Fruit fly (Drosophila melanogaster): Measurements from ENCODE around the gene vig.

The vig gene

dm6 chr2L:15057225-15058117 lies 12.6 kb downstream of the vig start, which contains the start of gene ck (continued):
- peak; percentile 46; the same call in 1 of the 2 replicates for TF ChIP-seq CG3847 (GFP tag; IDR thresholded peaks at IDR 0.05)
- no peak for TF ChIP-seq sob (GFP tag; IDR thresholded peaks at IDR 0.05)
- no peak for TF ChIP-seq CG10321 (GFP tag; IDR thresholded peaks at IDR 0.05)
- peak; percentile 70 for TF ChIP-seq kah (GFP tag; optimal IDR thresholded peaks at IDR 0.05)
- no peak for TF ChIP-seq GATAe (GFP tag; conservative IDR thresholded peaks at IDR 0.05)
- no peak for TF ChIP-seq mam (GFP tag; optimal IDR thresholded peaks at IDR 0.05)
- TF ChIP-seq Gug (GFP tag; IDR thresholded peaks at IDR 0.05) = no peak
- TF ChIP-seq Dref (GFP tag; IDR thresholded peaks at IDR 0.05) = peak; percentile 85
- no peak for TF ChIP-seq CG7357 (GFP tag; IDR thresholded peaks at IDR 0.05)
- no peak for TF ChIP-seq bsh (GFP tag; optimal IDR thresholded peaks at IDR 0.05)
- TF ChIP-seq CG11695 (GFP tag; IDR thresholded peaks at IDR 0.05) = no peak
- no peak for TF ChIP-seq ems (GFP tag; optimal IDR thresholded peaks at IDR 0.05)
- TF ChIP-seq sna (GFP tag; IDR thresholded peaks at IDR 0.05; ENCODE audit: partially characterized antibody) = peak; percentile 65
- TF ChIP-seq trh (GFP tag; optimal IDR thresholded peaks at IDR 0.05) = no peak
- TF ChIP-seq btn (GFP tag; optimal IDR thresholded peaks at IDR 0.05) = no peak
- no peak for TF ChIP-seq Sry-β (GFP tag; optimal IDR thresholded peaks at IDR 0.05)
- no peak for TF ChIP-seq Dfd (GFP tag; optimal IDR thresholded peaks at IDR 0.05)
- no peak for TF ChIP-seq Spps (tag; optimal IDR thresholded peaks at IDR 0.05)
- no peak; the same call in 2 of the 3 replicates for TF ChIP-seq ci (GFP tag; IDR thresholded peaks at IDR 0.05)
- no peak for TF ChIP-seq ham (GFP tag; IDR thresholded peaks at IDR 0.05)
- no peak for TF ChIP-seq CG13424 (tag; optimal IDR thresholded peaks at IDR 0.05)
- TF ChIP-seq bowl (GFP tag; IDR thresholded peaks at IDR 0.05) = no peak
- TF ChIP-seq CG18764 (GFP tag; optimal IDR thresholded peaks at IDR 0.05) = no peak
- peak; percentile 61 for TF ChIP-seq trem (tag; optimal IDR thresholded peaks at IDR 0.05)
- no peak for TF ChIP-seq prd (optimal IDR thresholded peaks at IDR 0.05)
- TF ChIP-seq prd (GFP tag; IDR thresholded peaks at IDR 0.05) = no peak
- no peak for TF ChIP-seq CG3407 (GFP tag; optimal IDR thresholded peaks at IDR 0.05)
- TF ChIP-seq jumu (GFP tag; optimal IDR thresholded peaks at IDR 0.05) = no peak
- TF ChIP-seq CG16779 (GFP tag; IDR thresholded peaks at IDR 0.05) = no peak
- TF ChIP-seq az2 (GFP tag; optimal IDR thresholded peaks at IDR 0.05) = no peak
- TF ChIP-seq Poxn (GFP tag; IDR thresholded peaks at IDR 0.05) = no peak
- TF ChIP-seq CG17829 (tag; optimal IDR thresholded peaks at IDR 0.05) = peak; percentile 39
- no peak for TF ChIP-seq CG2202 (tag; optimal IDR thresholded peaks at IDR 0.05)
- TF ChIP-seq phol (tag; optimal IDR thresholded peaks at IDR 0.05) = peak; percentile 10
- TF ChIP-seq CG2712 (tag; optimal IDR thresholded peaks at IDR 0.05) = peak; percentile 18
- TF ChIP-seq Ets97D (GFP tag; optimal IDR thresholded peaks at IDR 0.05) = peak; percentile 55
- TF ChIP-seq Med (GFP tag) = peak; percentile 66
- peak; percentile 42 for TF ChIP-seq CG8924 (tag; optimal IDR thresholded peaks at IDR 0.05)
- peak; percentile 24 for TF ChIP-seq bcd (GFP tag; optimal IDR thresholded peaks at IDR 0.05)
- TF ChIP-seq ERR (GFP tag; optimal IDR thresholded peaks at IDR 0.05) = no peak
- no peak for TF ChIP-seq Oli (tag; optimal IDR thresholded peaks at IDR 0.05)
- no peak for TF ChIP-seq schlank (tag; optimal IDR thresholded peaks at IDR 0.05)
- no peak for TF ChIP-seq CG6254 (GFP tag; optimal IDR thresholded peaks at IDR 0.05)
- TF ChIP-seq CG31388 (GFP tag; optimal IDR thresholded peaks at IDR 0.05) = no peak
- TF ChIP-seq Ada2b (GFP tag; IDR thresholded peaks at IDR 0.05) = no peak
- TF ChIP-seq Hand (GFP tag; optimal IDR thresholded peaks at IDR 0.05) = no peak
- TF ChIP-seq CG14965 (GFP tag; optimal IDR thresholded peaks at IDR 0.05; ENCODE audit: borderline replicate concordance) = no peak
- TF ChIP-seq CG4820 (GFP tag; optimal IDR thresholded peaks at IDR 0.05) = no peak
- TF ChIP-seq pfk (GFP tag; optimal IDR thresholded peaks at IDR 0.05) = no peak
- TF ChIP-seq repo (GFP tag; optimal IDR thresholded peaks at IDR 0.05) = no peak
- TF ChIP-seq Ravus (GFP tag; IDR thresholded peaks at IDR 0.05) = no peak

All from whole organism, embryonic.